Worm (Caenorhabditis elegans): ENCODE measurements around the gene F36H5.18.

F36H5.18 gene

DNA sequence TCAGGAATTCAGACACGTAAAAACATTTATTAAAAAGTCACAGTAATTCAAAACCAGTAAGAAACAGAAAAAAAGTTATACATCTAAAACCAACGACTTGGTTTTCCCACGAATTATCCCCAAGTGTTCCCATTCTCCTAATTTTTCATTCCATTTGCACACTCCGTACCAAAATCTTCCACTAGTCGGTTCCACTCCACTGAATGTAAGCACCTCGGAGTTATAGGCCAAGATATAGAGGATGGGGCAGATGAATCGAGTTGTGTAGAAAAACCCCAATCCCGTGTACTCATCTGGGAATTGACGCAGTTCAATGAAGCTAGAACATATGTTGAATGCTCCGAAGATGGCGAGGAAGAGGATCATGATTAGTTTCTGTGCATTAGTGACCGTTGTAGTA is 27.5 kb downstream of the F36H5.18 start:
- TF ChIP-seq tbx-11 (GFP tag; IDR thresholded peaks at IDR 0.05), result no peak
- TF ChIP-seq B0310.2 (tag; optimal IDR thresholded peaks at IDR 0.05), result no peak

DNA sequence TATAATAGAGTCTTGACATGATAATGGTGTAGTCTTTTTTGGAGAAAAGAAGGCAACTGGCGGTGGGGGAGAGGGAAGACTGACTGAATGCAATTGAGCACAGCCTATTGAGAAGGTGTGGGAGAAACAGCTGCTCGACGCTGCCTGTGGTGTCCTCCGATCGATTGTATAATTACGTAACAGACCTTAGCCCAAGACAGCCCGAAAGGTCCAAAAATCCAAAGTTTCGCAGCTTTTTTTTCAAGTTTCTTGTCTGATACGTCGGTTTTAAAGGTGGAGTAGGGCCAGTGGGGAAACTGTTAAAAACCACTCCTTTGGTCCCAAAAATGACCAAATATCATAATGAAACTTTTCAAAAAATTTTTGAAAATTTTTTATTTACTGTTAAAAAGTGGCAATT is 28.4 kb downstream of the F36H5.18 start, which contains the start of the genes C08F1.6 and fbxb-13:
C08F1.6 (minus strand) TSS at position 101 of the 400 bp plus-strand sequence.
fbxb-13 (plus strand) TSS at position 191 of the 400 bp plus-strand sequence.
- TF ChIP-seq hmg-4 (GFP tag; optimal IDR thresholded peaks at IDR 0.05), result no peak
- TF ChIP-seq F13C5.2 (tag; optimal IDR thresholded peaks at IDR 0.05), result no peak
- no peak for TF ChIP-seq aly-1 (tag; optimal IDR thresholded peaks at IDR 0.05)
- no peak for TF ChIP-seq flt-1 (GFP tag; IDR thresholded peaks at IDR 0.05)
- TF ChIP-seq tbx-11 (GFP tag; IDR thresholded peaks at IDR 0.05), result no peak
- no peak for TF ChIP-seq scrt-1 (GFP tag; IDR thresholded peaks at IDR 0.05)
- no peak for TF ChIP-seq hmbx-1 (tag; optimal IDR thresholded peaks at IDR 0.05)
- TF ChIP-seq B0310.2 (tag; optimal IDR thresholded peaks at IDR 0.05), result no peak
- no peak for TF ChIP-seq tbx-37 (GFP tag; conservative IDR thresholded peaks at IDR 0.05)
- no peak for TF ChIP-seq hnd-1 (tag; optimal IDR thresholded peaks at IDR 0.05)
- TF ChIP-seq tra-4 (tag; optimal IDR thresholded peaks at IDR 0.05), result no peak
- no peak for TF ChIP-seq ceh-13 (GFP tag; optimal IDR thresholded peaks at IDR 0.05)
- no peak for TF ChIP-seq ceh-36 (tag; optimal IDR thresholded peaks at IDR 0.05)
- TF ChIP-seq ets-7 (tag; optimal IDR thresholded peaks at IDR 0.05), result no peak
- TF ChIP-seq sea-1 (GFP tag; conservative IDR thresholded peaks at IDR 0.05), result no peak
- TF ChIP-seq ama-1 (optimal IDR thresholded peaks at IDR 0.05), result no peak
- no peak for TF ChIP-seq pes-1 (GFP tag; IDR thresholded peaks at IDR 0.05)

- TF ChIP-seq aly-1 (tag; optimal IDR thresholded peaks at IDR 0.05) (no peak), hnd-1 (tag; optimal IDR thresholded peaks at IDR 0.05) (no peak), F13C5.2 (tag; optimal IDR thresholded peaks at IDR 0.05) (no peak), pes-1 (GFP tag; IDR thresholded peaks at IDR 0.05) (no peak), tbx-11 (GFP tag; IDR thresholded peaks at IDR 0.05) (no peak), scrt-1 (GFP tag; IDR thresholded peaks at IDR 0.05) (no peak), flt-1 (GFP tag; IDR thresholded peaks at IDR 0.05) (no peak), B0310.2 (tag; optimal IDR thresholded peaks at IDR 0.05) (no peak), ceh-36 (tag; optimal IDR thresholded peaks at IDR 0.05) (no peak)
Observed at ce11 chrII:1806358-1806757, 46.7 kb downstream of the F36H5.18 start, which contains the start of gene C08F1.12. C08F1.12 (minus strand) TSS chrII:1806458.

DNA sequence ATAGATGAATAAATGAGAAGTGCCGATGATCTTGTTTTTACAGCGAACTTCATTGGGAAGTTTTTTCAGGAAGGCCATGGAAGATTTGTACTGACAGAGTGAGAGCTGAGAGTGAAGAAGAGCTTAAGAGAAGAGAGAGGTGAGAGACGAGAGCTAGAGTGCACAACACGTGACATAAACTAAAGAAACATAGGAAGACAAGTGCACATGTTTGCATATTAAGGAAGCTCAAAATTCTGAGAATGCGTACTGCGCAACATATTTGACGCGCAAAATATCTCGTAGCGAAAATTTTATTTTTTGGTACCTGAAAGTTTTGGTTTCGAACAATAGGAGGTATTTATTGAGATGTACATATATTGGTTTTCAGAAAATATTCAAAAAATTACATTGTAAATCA is 48.5 kb downstream of the F36H5.18 start, which contains the start of gene C08F1.8:
C08F1.8 (minus strand) TSS at position 101 of the 400 bp plus-strand sequence.
- TF ChIP-seq F13C5.2 (tag; optimal IDR thresholded peaks at IDR 0.05), result no peak
- TF ChIP-seq flt-1 (GFP tag; IDR thresholded peaks at IDR 0.05), result no peak
- TF ChIP-seq B0310.2 (tag; optimal IDR thresholded peaks at IDR 0.05), result no peak
- TF ChIP-seq tbx-37 (GFP tag; conservative IDR thresholded peaks at IDR 0.05), result no peak
